Worm (Caenorhabditis elegans): ENCODE measurements around the gene wrn-1.

- TF ChIP-seq lin-35 (GFP tag; optimal IDR thresholded peaks at IDR 0.05) (no peak), nhr-237 (tag; optimal IDR thresholded peaks at IDR 0.05) (no peak), nhr-11 (tag; optimal IDR thresholded peaks at IDR 0.05) (no peak), ama-1 (optimal IDR thresholded peaks at IDR 0.05) (no peak), C34B4.2 (tag; optimal IDR thresholded peaks at IDR 0.05) (no peak), efl-1 (optimal IDR thresholded peaks at IDR 0.05) (no peak), efl-1 (GFP tag; optimal IDR thresholded peaks at IDR 0.05 in 1 of 2) (no peak)
Measured at ce11 chrII:6592251-6592650, 37.5 kb downstream of the wrn-1 start, which contains the start of gene C56C10.9.

Measured in whole organism, L1 larva.